Fruit fly (Drosophila melanogaster) whole organism, adult: ENCODE measurements around the gene mus301.

ENCODE experiments used
- CG11617 ChIP-seq: fragments of 200-800 bp; sonication (Bioruptor generic); optimal IDR thresholded peaks from 2 replicates; lab custom pipeline; 2017; ENCODE audit warnings: mild to moderate bottlenecking, missing biosample characterization, missing genetic modification reagents, missing genetic modification characterization
- CG7045 ChIP-seq: fragments of 200-800 bp; sonication (Bioruptor generic); optimal IDR thresholded peaks from 2 replicates; lab custom pipeline; 2017; ENCODE audit warnings: missing biosample characterization, mild to moderate bottlenecking, missing genetic modification characterization
- bab1 ChIP-seq: fragments of 200-800 bp; sonication (Bioruptor generic); optimal IDR thresholded peaks from 3 replicates; lab custom pipeline; 2019; ENCODE audit warnings: missing biosample characterization, mild to moderate bottlenecking, missing genetic modification characterization, moderate library complexity
- kay ChIP-seq: fragments of 200-800 bp; sonication (Bioruptor generic); peaks from one replicate; lab custom pipeline; 2016; ENCODE audit warnings: missing biosample characterization, missing genetic modification characterization, borderline replicate concordance

DNA sequence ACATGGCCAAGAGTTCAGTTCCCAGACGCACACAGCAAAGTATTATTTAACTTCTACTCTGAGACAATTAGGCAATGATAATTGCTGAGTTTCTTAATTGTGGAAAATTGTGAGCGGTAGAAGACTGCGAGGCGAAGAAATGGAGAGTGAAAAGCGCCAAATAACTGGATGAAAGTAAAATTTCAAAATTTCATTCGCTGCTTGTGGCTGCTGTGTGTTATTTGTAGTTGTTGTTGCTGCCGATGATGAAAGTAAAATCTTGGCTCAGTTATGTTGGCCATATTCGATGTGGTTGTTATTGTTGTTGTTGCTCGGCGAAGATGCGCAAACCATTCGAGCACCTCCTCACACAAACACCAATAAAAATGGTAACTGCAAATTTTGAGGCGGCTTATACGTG lies 12.7 kb downstream of the mus301 start:
- TF ChIP-seq CG7045 (GFP tag; lab: Kevin White, UChicago) (no peak), CG11617 (GFP tag; lab: Kevin White, UChicago) (no peak), bab1 (GFP tag; lab: Kevin White, UChicago) (no peak), kay (GFP tag; lab: Kevin White, UChicago) (no peak)
